Worm (Caenorhabditis elegans) whole organism, young adult: ENCODE results near the gene his-32.

Experiments used
- B0019.2 ChIP-seq: fragments of 200-800 bp; sonication (Bioruptor generic); conservative IDR thresholded peaks from 2 replicates; pipeline ENCODE4 v1.3.6; 2022; ENCODE audit warnings: missing genetic modification reagents, missing genetic modification characterization, missing compliant biosample characterization
- B0336.3 ChIP-seq: fragments of 200-800 bp; sonication (Bioruptor generic); IDR thresholded peaks from 2 replicates; pipeline ENCODE4 v1.3.6; 2022; ENCODE audit warnings: missing genetic modification characterization, missing compliant biosample characterization
- F10E7.11 ChIP-seq: sonication (generic microtip); optimal IDR thresholded peaks from 2 replicates; lab custom pipeline; 2017; ENCODE audit warnings: mild to moderate bottlenecking, missing genetic modification characterization, moderate library complexity, missing compliant biosample characterization
- F22D6.2 ChIP-seq: sonication (generic microtip); optimal IDR thresholded peaks from 2 replicates; lab custom pipeline; 2016; ENCODE audit warnings: mild to moderate bottlenecking, missing genetic modification characterization, missing compliant biosample characterization
- F49E8.2 ChIP-seq: sonication (generic microtip); optimal IDR thresholded peaks from 3 replicates; lab custom pipeline; 2017; ENCODE audit warnings: missing genetic modification characterization, mild to moderate bottlenecking, missing compliant biosample characterization, antibody characterized with exemption, moderate library complexity; ENCODE audit not compliant: insufficient read depth
- F55B11.4 ChIP-seq: sonication (generic microtip); optimal IDR thresholded peaks from 2 replicates; lab custom pipeline; 2016; ENCODE audit warnings: missing compliant biosample characterization, missing genetic modification characterization, borderline replicate concordance; ENCODE audit not compliant: insufficient read depth
- K12H6.12 ChIP-seq: fragments of 200-800 bp; sonication (Bioruptor generic); optimal IDR thresholded peaks from 2 replicates; lab custom pipeline; 2018; ENCODE audit warnings: mild to moderate bottlenecking, missing genetic modification characterization, missing compliant biosample characterization
- T26A5.8 ChIP-seq: sonication (generic microtip); optimal IDR thresholded peaks from 2 replicates; lab custom pipeline; 2016; ENCODE audit warnings: missing genetic modification characterization, missing compliant biosample characterization
- Y53F4B.3 ChIP-seq: fragments of 200-800 bp; sonication (Bioruptor generic); IDR thresholded peaks from 2 replicates; pipeline ENCODE4 v1.3.6; 2022; ENCODE audit warnings: missing genetic modification reagents, missing genetic modification characterization, missing compliant biosample characterization
- Y67H2A.10 ChIP-seq: fragments of 200-800 bp; sonication (Bioruptor generic); conservative IDR thresholded peaks from 2 replicates; pipeline ENCODE4 v1.3.6; 2022; ENCODE audit warnings: missing genetic modification reagents, missing genetic modification characterization, missing compliant biosample characterization
- Y79H2A.3 ChIP-seq: fragments of 200-800 bp; sonication (Bioruptor generic); conservative IDR thresholded peaks from 2 replicates; pipeline ENCODE4 v1.3.6; 2022; ENCODE audit warnings: missing genetic modification reagents, missing genetic modification characterization, missing compliant biosample characterization
- Y95B8A.8 ChIP-seq: fragments of 200-800 bp; sonication (Bioruptor generic); IDR thresholded peaks from 2 replicates; pipeline ENCODE4 v1.3.6; 2022; ENCODE audit warnings: missing genetic modification reagents, missing genetic modification characterization, missing compliant biosample characterization
- akir-1 ChIP-seq: fragments of 200-800 bp; sonication (Bioruptor generic); optimal IDR thresholded peaks from 2 replicates; lab custom pipeline; 2018; ENCODE audit warnings: mild to moderate bottlenecking, missing genetic modification characterization, moderate library complexity, missing compliant biosample characterization
- ama-1 ChIP-seq, 3 experiments: fragments of 150-350 bp in 1 of 3; sonication (generic microtip) in 2 of 3; optimal IDR thresholded peaks; 2 replicates each; lab custom pipeline; 2014 to 2018; ENCODE audit warnings: missing biosample characterization in 2 of 3, missing genetic modification characterization in 2 of 3, missing genetic modification reagents in 2 of 3
- aptf-3 ChIP-seq: fragments of 200-800 bp; sonication (Bioruptor generic); IDR thresholded peaks from 2 replicates; pipeline ENCODE4 v1.3.6; 2022; ENCODE audit warnings: missing genetic modification characterization, missing compliant biosample characterization
- athp-1 ChIP-seq: sonication (generic microtip); optimal IDR thresholded peaks from 2 replicates; lab custom pipeline; 2017; ENCODE audit warnings: mild to moderate bottlenecking, missing genetic modification characterization, missing compliant biosample characterization
- bed-1 ChIP-seq: fragments of 200-800 bp; sonication (Bioruptor generic); IDR thresholded peaks from 2 replicates; pipeline ENCODE4 v1.3.6; 2022; ENCODE audit warnings: missing genetic modification reagents, missing genetic modification characterization, missing compliant biosample characterization
- bed-2 ChIP-seq: fragments of 200-800 bp; sonication (Bioruptor generic); IDR thresholded peaks from 2 replicates; pipeline ENCODE4 v1.3.6; 2022; ENCODE audit warnings: missing genetic modification reagents, missing genetic modification characterization, missing compliant biosample characterization
- cebp-1 ChIP-seq, 2 experiments: fragments of 200-800 bp in 1 of 2; sonication (Bioruptor generic) in 1 of 2; sonication (generic microtip) in 1 of 2; IDR thresholded peaks in 1 of 2; optimal IDR thresholded peaks in 1 of 2; 2 replicates each; pipeline versions ENCODE4 v1.3.6 to Lab custom; 2017 to 2022; ENCODE audit warnings: missing compliant biosample characterization in 2 of 2, missing genetic modification characterization in 2 of 2, mild to moderate bottlenecking in 1 of 2, missing genetic modification reagents in 1 of 2, moderate library complexity in 1 of 2
- ceh-100 ChIP-seq: fragments of 200-800 bp; sonication (Bioruptor generic); IDR thresholded peaks from 2 replicates; pipeline ENCODE4 v1.3.6; 2022; ENCODE audit warnings: missing genetic modification reagents, missing genetic modification characterization, missing compliant biosample characterization
- ceh-79 ChIP-seq: sonication (generic microtip); optimal IDR thresholded peaks from 2 replicates; lab custom pipeline; 2017; ENCODE audit warnings: mild to moderate bottlenecking, missing genetic modification characterization, missing compliant biosample characterization
- ceh-91 ChIP-seq: fragments of 200-800 bp; sonication (Bioruptor generic); IDR thresholded peaks from 2 replicates; pipeline ENCODE4 v1.3.6; 2022; ENCODE audit warnings: missing genetic modification reagents, missing genetic modification characterization, missing compliant biosample characterization
- dpl-1 ChIP-seq: fragments of 150-350 bp; optimal IDR thresholded peaks from 2 replicates; lab custom pipeline; 2014; ENCODE audit warnings: missing biosample characterization, missing genetic modification reagents, missing genetic modification characterization
- egrh-3 ChIP-seq: fragments of 200-800 bp; sonication (Bioruptor generic); IDR thresholded peaks from 2 replicates; pipeline ENCODE4 v1.3.6; 2022; ENCODE audit warnings: missing genetic modification reagents, missing genetic modification characterization, missing compliant biosample characterization
- fkh-3 ChIP-seq: sonication (generic microtip); optimal IDR thresholded peaks from 2 replicates; lab custom pipeline; 2016; ENCODE audit warnings: mild to moderate bottlenecking, missing genetic modification characterization, missing compliant biosample characterization
- hlh-12 ChIP-seq: sonication (generic microtip); optimal IDR thresholded peaks from 2 replicates; lab custom pipeline; 2016; ENCODE audit warnings: missing genetic modification characterization, missing compliant biosample characterization
- let-607 ChIP-seq, 2 experiments: fragments of 200-800 bp in 1 of 2; sonication (Bioruptor generic) in 1 of 2; sonication (generic microtip) in 1 of 2; optimal IDR thresholded peaks; 2 replicates each; lab custom pipeline; 2016 to 2018; ENCODE audit warnings: mild to moderate bottlenecking in 2 of 2, missing compliant biosample characterization in 2 of 2, missing genetic modification characterization in 2 of 2, moderate library complexity in 2 of 2, missing genotype in 1 of 2
- lin-26 ChIP-seq: fragments of 200-800 bp; sonication (Bioruptor generic); IDR thresholded peaks from 2 replicates; pipeline ENCODE4 v1.3.6; 2022; ENCODE audit warnings: missing genetic modification reagents, missing genetic modification characterization, missing compliant biosample characterization
- lir-1 ChIP-seq: fragments of 200-800 bp; sonication (Bioruptor generic); conservative IDR thresholded peaks from 2 replicates; pipeline ENCODE4 v1.3.6; 2022; ENCODE audit warnings: missing genetic modification reagents, missing genetic modification characterization, missing compliant biosample characterization
- lsy-27 ChIP-seq: sonication (generic microtip); optimal IDR thresholded peaks from 2 replicates; lab custom pipeline; 2017; ENCODE audit warnings: missing genetic modification characterization, mild to moderate bottlenecking, missing compliant biosample characterization, antibody characterized with exemption, missing genotype, borderline replicate concordance; ENCODE audit not compliant: insufficient read depth
- madf-6 ChIP-seq: fragments of 200-800 bp; sonication (Bioruptor generic); IDR thresholded peaks from 2 replicates; pipeline ENCODE4 v1.3.6; 2022; ENCODE audit warnings: missing genetic modification reagents, missing genetic modification characterization, missing compliant biosample characterization
- mel-28 ChIP-seq: sonication (generic microtip); optimal IDR thresholded peaks from 2 replicates; lab custom pipeline; 2016; ENCODE audit warnings: borderline replicate concordance, mild to moderate bottlenecking, missing genetic modification characterization, missing compliant biosample characterization
- mes-4 ChIP-seq: sonication (generic microtip); optimal IDR thresholded peaks from 2 replicates; lab custom pipeline; 2016; ENCODE audit warnings: missing genotype, missing genetic modification characterization, missing compliant biosample characterization
- nhr-27 ChIP-seq: fragments of 200-800 bp; sonication (Bioruptor generic); optimal IDR thresholded peaks from 2 replicates; lab custom pipeline; 2018; ENCODE audit warnings: mild to moderate bottlenecking, missing genetic modification characterization, moderate library complexity, missing compliant biosample characterization
- nhr-80 ChIP-seq: sonication (generic microtip); optimal IDR thresholded peaks from 2 replicates; lab custom pipeline; 2016; ENCODE audit warnings: missing genetic modification characterization, missing compliant biosample characterization
- pbrm-1 ChIP-seq: fragments of 200-800 bp; sonication (Bioruptor generic); IDR thresholded peaks from 2 replicates; pipeline ENCODE4 v1.3.6; 2022; ENCODE audit warnings: missing genetic modification reagents, missing genetic modification characterization, missing compliant biosample characterization
- rcor-1 ChIP-seq: fragments of 200-800 bp; sonication (Bioruptor generic); IDR thresholded peaks from 2 replicates; pipeline ENCODE4 v1.3.6; 2022; ENCODE audit warnings: missing genetic modification reagents, missing genetic modification characterization, missing compliant biosample characterization
- rec-8 ChIP-seq, 2 experiments: sonication (generic microtip); optimal IDR thresholded peaks; 2 replicates each; lab custom pipeline; 2016; ENCODE audit warnings: mild to moderate bottlenecking in 2 of 2, missing genetic modification characterization in 2 of 2, missing genetic modification reagents in 2 of 2, missing genotype in 2 of 2, missing biosample characterization in 1 of 2, missing compliant biosample characterization in 1 of 2, moderate library complexity in 1 of 2
- sdz-38 ChIP-seq: sonication (generic microtip); optimal IDR thresholded peaks from 2 replicates; lab custom pipeline; 2016; ENCODE audit warnings: missing genotype, missing genetic modification characterization, missing compliant biosample characterization
- sea-2 ChIP-seq: fragments of 200-800 bp; sonication (Bioruptor generic); IDR thresholded peaks from 2 replicates; pipeline ENCODE4 v1.3.6; 2022; ENCODE audit warnings: missing genetic modification characterization, missing compliant biosample characterization
- sptf-2 ChIP-seq: fragments of 200-800 bp; sonication (Bioruptor generic); optimal IDR thresholded peaks from 2 replicates; lab custom pipeline; 2018; ENCODE audit warnings: mild to moderate bottlenecking, missing genetic modification characterization, missing compliant biosample characterization
- tbx-9 ChIP-seq: sonication (generic microtip); optimal IDR thresholded peaks from 2 replicates; lab custom pipeline; 2016; ENCODE audit warnings: borderline replicate concordance, missing genetic modification characterization, inconsistent platforms, missing compliant biosample characterization
- unc-130 ChIP-seq: sonication (generic microtip); optimal IDR thresholded peaks from 2 replicates; lab custom pipeline; 2016; ENCODE audit warnings: missing genetic modification reagents, missing genetic modification characterization, missing compliant biosample characterization
- xnd-1 ChIP-seq: sonication (generic microtip); optimal IDR thresholded peaks from 2 replicates; lab custom pipeline; 2016; ENCODE audit warnings: missing genotype, missing genetic modification reagents, missing genetic modification characterization, missing compliant biosample characterization
- zfh-2 ChIP-seq: fragments of 200-800 bp; sonication (Bioruptor generic); conservative IDR thresholded peaks from 2 replicates; pipeline ENCODE4 v1.3.6; 2022; ENCODE audit warnings: missing genetic modification reagents, missing genetic modification characterization, missing compliant biosample characterization
- ztf-26 ChIP-seq: sonication (generic microtip); optimal IDR thresholded peaks from 2 replicates; lab custom pipeline; 2017; ENCODE audit warnings: missing genetic modification characterization, missing compliant biosample characterization

The his-32 gene

ce11 chrIV:8376923-8377322 is 42.8 kb downstream of the his-32 start:
- TF ChIP-seq nhr-80 (tag; lab: Kevin White, UChicago) (peak; percentile 26), mel-28 (tag; lab: Kevin White, UChicago) (no peak), cebp-1 (GFP tag; IDR thresholded peaks at IDR 0.05; lab: Robert Waterston, UW) (no peak; the same call in 1 of the 2 replicates), cebp-1 (tag; optimal IDR thresholded peaks at IDR 0.05; lab: Kevin White, UChicago) (peak; percentile 68), hlh-12 (tag; lab: Kevin White, UChicago) (no peak), egrh-3 (GFP tag; lab: Robert Waterston, UW) (no peak)

ce11 chrIV:8377501-8377900 is 43.4 kb downstream of the his-32 start, which contains the start of gene D2096.7:
D2096.7 (minus strand) TSS chrIV:8377630.
- TF ChIP-seq F49E8.2 (tag; lab: Kevin White, UChicago): peak; percentile 95
- TF ChIP-seq K12H6.12 (tag; lab: Kevin White, UChicago): peak; percentile 46
- no peak for TF ChIP-seq Y53F4B.3
- no peak for TF ChIP-seq ztf-26
- no peak for TF ChIP-seq rec-8 (tag; optimal IDR thresholded peaks at IDR 0.05; lab: Kevin White, UChicago)
- TF ChIP-seq bed-1 (GFP tag; lab: Robert Waterston, UW): peak; percentile 92
- TF ChIP-seq Y79H2A.3: peak; percentile 77
- TF ChIP-seq lsy-27 (tag; lab: Kevin White, UChicago): no peak
- no peak for TF ChIP-seq sea-2
- no peak for TF ChIP-seq sdz-38 (tag; lab: Kevin White, UChicago)
- TF ChIP-seq egrh-3 (GFP tag; lab: Robert Waterston, UW): no peak
- peak; percentile 77 for TF ChIP-seq fkh-3 (tag; lab: Kevin White, UChicago)
- peak; percentile 61 for TF ChIP-seq xnd-1 (tag; lab: Kevin White, UChicago)
- TF ChIP-seq zfh-2 (GFP tag; lab: Robert Waterston, UW): no peak
- TF ChIP-seq madf-6: peak; percentile 86
- TF ChIP-seq ama-1 (optimal IDR thresholded peaks at IDR 0.05; lab: Kevin White, UChicago): peak; percentile 74
- TF ChIP-seq ama-1 (GFP tag; optimal IDR thresholded peaks at IDR 0.05; lab: Kevin White, UChicago): peak; percentile 76 to 95
- TF ChIP-seq tbx-9 (tag; lab: Kevin White, UChicago): peak; percentile 91
- TF ChIP-seq nhr-27 (tag; lab: Kevin White, UChicago): peak; percentile 85
- peak; percentile 96 for TF ChIP-seq B0336.3
- peak; percentile 93 for TF ChIP-seq T26A5.8
- TF ChIP-seq unc-130: peak; percentile 89
- peak; percentile 29 for TF ChIP-seq mes-4
- TF ChIP-seq let-607 (tag; optimal IDR thresholded peaks at IDR 0.05; lab: Kevin White, UChicago): peak in 1 of 2 experiments; percentile 47
- TF ChIP-seq aptf-3 (GFP tag; lab: Robert Waterston, UW): peak; percentile 94
- peak; percentile 60 for TF ChIP-seq rcor-1 (GFP tag; lab: Robert Waterston, UW)
- TF ChIP-seq Y95B8A.8 (GFP tag; lab: Robert Waterston, UW): peak; percentile 64; the same call in 1 of the 2 replicates
- no peak for TF ChIP-seq lir-1
- TF ChIP-seq dpl-1 (GFP tag; lab: Kevin White, UChicago): no peak
- TF ChIP-seq sptf-2 (GFP tag; lab: Kevin White, UChicago): no peak
- peak; percentile 92 for TF ChIP-seq athp-1 (tag; lab: Kevin White, UChicago)
- TF ChIP-seq F22D6.2 (tag; lab: Kevin White, UChicago): no peak
- TF ChIP-seq ceh-91 (GFP tag; lab: Robert Waterston, UW): no peak
- TF ChIP-seq ceh-100 (GFP tag; lab: Robert Waterston, UW): peak; percentile 74
- no peak for TF ChIP-seq akir-1 (GFP tag; lab: Kevin White, UChicago)
- TF ChIP-seq bed-2 (GFP tag; lab: Robert Waterston, UW): no peak
- TF ChIP-seq pbrm-1 (GFP tag; lab: Robert Waterston, UW): peak; percentile 87
- no peak for TF ChIP-seq Y67H2A.10 (GFP tag; lab: Robert Waterston, UW)
- peak; percentile 85 for TF ChIP-seq lin-26
- peak; percentile 85 for TF ChIP-seq F10E7.11 (tag; lab: Kevin White, UChicago)
- no peak for TF ChIP-seq F55B11.4 (tag; lab: Kevin White, UChicago)
- TF ChIP-seq B0019.2 (GFP tag; lab: Robert Waterston, UW): no peak
- peak; percentile 86 for TF ChIP-seq ceh-79 (tag; lab: Kevin White, UChicago)
